Worm (Caenorhabditis elegans) whole organism, early embryonic: ENCODE data around the gene T04B2.7.

Experiments
- F13C5.2 ChIP-seq: sonication (generic microtip); optimal IDR thresholded peaks from 2 replicates; lab custom pipeline; 2017; ENCODE audit warnings: mild to moderate bottlenecking, missing genetic modification characterization, inconsistent platforms, missing compliant biosample characterization
- aly-1 ChIP-seq: sonication (generic microtip); optimal IDR thresholded peaks from 2 replicates; lab custom pipeline; 2016; ENCODE audit warnings: missing genetic modification characterization, missing compliant biosample characterization
- ama-1 ChIP-seq: fragments of 150-350 bp; optimal IDR thresholded peaks from 2 replicates; lab custom pipeline; 2014
- ceh-13 ChIP-seq: fragments of 200-800 bp; sonication (Bioruptor generic); optimal IDR thresholded peaks from 2 replicates; lab custom pipeline; 2018; ENCODE audit warnings: mild to moderate bottlenecking, missing genetic modification characterization, missing compliant biosample characterization
- ceh-36 ChIP-seq: sonication (generic microtip); optimal IDR thresholded peaks from 2 replicates; lab custom pipeline; 2016; ENCODE audit warnings: missing genetic modification characterization, inconsistent platforms, missing compliant biosample characterization
- ets-7 ChIP-seq: sonication (generic microtip); optimal IDR thresholded peaks from 2 replicates; lab custom pipeline; 2016; ENCODE audit warnings: missing genotype, missing genetic modification characterization, missing compliant biosample characterization
- flt-1 ChIP-seq: fragments of 200-800 bp; sonication (Bioruptor generic); IDR thresholded peaks from 2 replicates; pipeline ENCODE4 v1.3.6; 2022; ENCODE audit warnings: missing genetic modification characterization, missing compliant biosample characterization
- hmbx-1 ChIP-seq: sonication (generic microtip); optimal IDR thresholded peaks from 2 replicates; lab custom pipeline; 2016; ENCODE audit warnings: mild to moderate bottlenecking, missing genetic modification characterization, missing compliant biosample characterization
- hmg-4 ChIP-seq: fragments of 200-800 bp; sonication (Bioruptor generic); optimal IDR thresholded peaks from 2 replicates; lab custom pipeline; 2018; ENCODE audit warnings: mild to moderate bottlenecking, missing genetic modification characterization, missing compliant biosample characterization
- hnd-1 ChIP-seq: sonication (generic microtip); optimal IDR thresholded peaks from 2 replicates; lab custom pipeline; 2016; ENCODE audit warnings: missing genetic modification characterization, missing compliant biosample characterization
- pes-1 ChIP-seq: fragments of 200-800 bp; sonication (Bioruptor generic); IDR thresholded peaks from 2 replicates; pipeline ENCODE4 v1.3.6; 2022; ENCODE audit warnings: missing genetic modification reagents, missing genetic modification characterization, missing compliant biosample characterization
- scrt-1 ChIP-seq: fragments of 200-800 bp; sonication (Bioruptor generic); IDR thresholded peaks from 2 replicates; pipeline ENCODE4 v1.3.6; 2022; ENCODE audit warnings: missing genetic modification characterization, missing compliant biosample characterization
- sea-1 ChIP-seq: fragments of 200-800 bp; sonication (Bioruptor generic); conservative IDR thresholded peaks from 2 replicates; pipeline ENCODE4 v1.3.6; 2022; ENCODE audit warnings: missing genetic modification characterization, missing compliant biosample characterization
- tbx-11 ChIP-seq: fragments of 200-800 bp; sonication (Bioruptor generic); IDR thresholded peaks from 2 replicates; pipeline ENCODE4 v1.3.6; 2022; ENCODE audit warnings: missing genetic modification characterization, missing compliant biosample characterization

DNA sequence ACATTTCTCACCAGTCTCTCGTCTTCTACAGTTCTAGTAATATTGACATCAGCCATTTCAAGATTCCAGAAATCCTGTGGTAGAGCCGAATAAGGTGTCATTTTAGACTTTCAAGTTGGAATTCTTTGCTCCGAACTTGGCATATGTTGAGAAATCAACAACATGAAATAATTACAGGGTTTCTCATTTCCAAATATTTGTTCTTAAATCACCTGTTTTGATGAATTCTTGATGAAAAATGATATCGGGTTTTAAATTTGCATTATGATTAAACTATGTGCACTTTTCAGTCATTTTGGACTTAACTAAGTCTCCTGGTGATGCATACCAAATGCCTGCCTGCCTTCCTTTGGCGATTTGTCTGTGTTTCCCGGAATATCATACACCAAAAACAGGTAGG lies 2.5 kb downstream of the T04B2.7 start, which contains the start of gene srv-12:
- TF ChIP-seq ama-1 (no peak), F13C5.2 (tag; lab: Kevin White, UChicago) (no peak), scrt-1 (GFP tag; lab: Robert Waterston, UW) (no peak), hmg-4 (no peak), flt-1 (no peak), ets-7 (tag; lab: Kevin White, UChicago) (no peak), pes-1 (GFP tag; lab: Robert Waterston, UW) (no peak), tbx-11 (GFP tag; lab: Robert Waterston, UW) (no peak), aly-1 (tag; lab: Kevin White, UChicago) (no peak), hnd-1 (tag; lab: Kevin White, UChicago) (no peak), ceh-36 (tag; lab: Kevin White, UChicago) (no peak), ceh-13 (no peak), hmbx-1 (tag; lab: Kevin White, UChicago) (no peak), sea-1 (no peak)
